Worm (Caenorhabditis elegans): Measurements from ENCODE around the gene F52E1.14.

DNA sequence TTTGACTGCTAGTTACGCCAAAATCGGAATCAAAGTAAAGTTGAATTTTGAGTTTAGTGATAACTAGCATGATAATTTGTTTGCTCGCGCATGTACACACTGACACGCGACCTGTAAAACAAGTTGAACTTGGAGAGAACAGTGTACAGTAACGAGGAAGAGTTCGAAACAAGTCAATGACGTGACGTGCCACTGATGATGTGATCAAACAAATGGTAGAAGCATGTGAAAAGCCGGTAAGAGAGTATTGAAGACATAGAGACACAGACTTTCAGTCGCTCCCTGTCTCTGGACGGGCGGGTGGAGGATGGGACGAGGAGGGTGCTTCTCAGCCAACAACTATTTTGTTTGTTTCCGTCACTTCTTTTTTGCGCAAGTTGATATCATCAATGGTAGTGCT, 19.4 kb downstream of the F52E1.14 start:
- TF ChIP-seq sea-1 (GFP tag; conservative IDR thresholded peaks at IDR 0.05) (no peak), B0310.2 (tag; optimal IDR thresholded peaks at IDR 0.05) (no peak), ama-1 (optimal IDR thresholded peaks at IDR 0.05) (no peak), flt-1 (GFP tag; IDR thresholded peaks at IDR 0.05) (no peak), hnd-1 (tag; optimal IDR thresholded peaks at IDR 0.05) (no peak), tra-4 (tag; optimal IDR thresholded peaks at IDR 0.05) (no peak), F13C5.2 (tag; optimal IDR thresholded peaks at IDR 0.05) (no peak), pes-1 (GFP tag; IDR thresholded peaks at IDR 0.05) (no peak), hmg-4 (GFP tag; optimal IDR thresholded peaks at IDR 0.05) (no peak)
